Worm (Caenorhabditis elegans): Measurements from ENCODE around the gene F45F2.9.

DNA sequence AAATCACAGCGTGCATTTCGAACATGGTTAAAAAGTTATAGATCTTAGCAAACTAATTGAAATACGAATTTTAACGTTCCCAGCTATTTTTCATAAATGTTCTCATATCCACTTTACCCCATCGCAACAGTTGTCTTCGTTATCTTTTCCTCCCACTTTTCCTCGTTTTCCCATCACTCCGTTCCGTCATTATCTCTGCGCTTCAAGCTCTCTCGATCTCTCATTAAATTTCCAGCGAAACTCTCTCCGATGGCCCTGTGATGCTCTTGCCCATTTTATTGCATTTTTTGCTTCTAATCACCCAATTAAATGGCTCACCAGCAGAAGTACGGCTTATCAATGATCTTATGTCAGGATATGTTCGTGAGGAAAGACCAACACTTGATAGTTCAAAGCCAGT, 39.2 kb upstream of the F45F2.9 start, which contains the start of gene acr-15:
- TF ChIP-seq nhr-11 (tag; optimal IDR thresholded peaks at IDR 0.05): no peak
- TF ChIP-seq lin-11 (tag; optimal IDR thresholded peaks at IDR 0.05): no peak
- TF ChIP-seq nhr-6 (tag; optimal IDR thresholded peaks at IDR 0.05): no peak
